Worm (Caenorhabditis elegans) whole organism, early embryonic: ENCODE results near the gene R10E9.4.

Experiments
- ama-1 ChIP-seq: fragments of 150-350 bp; optimal IDR thresholded peaks from 2 replicates; lab custom pipeline; 2014
- flt-1 ChIP-seq: fragments of 200-800 bp; sonication (Bioruptor generic); IDR thresholded peaks from 2 replicates; pipeline ENCODE4 v1.3.6; 2022; ENCODE audit warnings: missing genetic modification characterization, missing compliant biosample characterization
- scrt-1 ChIP-seq: fragments of 200-800 bp; sonication (Bioruptor generic); IDR thresholded peaks from 2 replicates; pipeline ENCODE4 v1.3.6; 2022; ENCODE audit warnings: missing genetic modification characterization, missing compliant biosample characterization
- tra-4 ChIP-seq: sonication (generic microtip); optimal IDR thresholded peaks from 2 replicates; lab custom pipeline; 2017; ENCODE audit warnings: missing genetic modification characterization, missing compliant biosample characterization

DNA sequence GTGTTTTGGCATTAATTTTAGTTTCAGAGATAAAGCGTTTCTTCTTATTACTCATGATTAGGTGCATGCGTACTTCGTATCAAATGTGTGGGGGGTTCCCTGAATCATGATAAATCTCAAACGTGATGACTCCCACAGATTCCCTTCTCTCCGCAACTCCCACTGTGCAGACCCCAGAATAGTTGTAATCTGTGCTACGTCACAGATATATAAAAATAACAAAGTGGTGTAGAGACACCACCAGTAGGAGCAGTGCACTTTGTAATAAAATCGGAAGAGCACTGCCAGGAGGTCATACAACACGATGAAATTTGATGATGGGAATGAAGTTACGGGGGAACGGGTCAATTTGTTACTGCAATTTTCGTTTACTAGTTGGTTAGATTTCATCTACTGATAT lies 18.8 kb upstream of the R10E9.4 start:
- TF ChIP-seq scrt-1 (GFP tag; lab: Robert Waterston, UW) (no peak), ama-1 (lab: Kevin White, UChicago) (no peak), tra-4 (no peak), flt-1 (GFP tag; lab: Robert Waterston, UW) (no peak)
